Fruit fly (Drosophila melanogaster) whole organism, embryonic: ENCODE results near the gene CG32188.

Source experiments
- Aef1 ChIP-seq: fragments of 200-800 bp; sonication (Bioruptor generic); IDR thresholded peaks from 3 replicates; pipeline ENCODE4 v1.3.6; 2022; ENCODE audit warnings: missing biosample characterization, missing genetic modification characterization
- Antp ChIP-seq: fragments of 200-800 bp; sonication (Bioruptor generic); optimal IDR thresholded peaks from 3 replicates; lab custom pipeline; 2016; ENCODE audit warnings: missing biosample characterization, missing genetic modification characterization
- BEAF-32 ChIP-seq: fragments of 200-800 bp; sonication (Bioruptor generic); optimal IDR thresholded peaks from 3 replicates; lab custom pipeline; 2017; ENCODE audit warnings: missing biosample characterization, missing genetic modification characterization, mild to moderate bottlenecking, moderate library complexity, missing genetic modification reagents
- CG10267 ChIP-seq: fragments of 200-800 bp; sonication (Bioruptor generic); optimal IDR thresholded peaks from 2 replicates; lab custom pipeline; 2018; ENCODE audit warnings: missing biosample characterization, mild to moderate bottlenecking, missing genetic modification characterization, moderate library complexity
- CG11696 ChIP-seq: fragments of 200-800 bp; sonication (Bioruptor generic); IDR thresholded peaks from 2 replicates; pipeline ENCODE4 v1.3.6; 2022; ENCODE audit warnings: missing biosample characterization, missing genetic modification characterization
- CG14050 ChIP-seq: fragments of 200-800 bp; sonication (Bioruptor generic); IDR thresholded peaks from 3 replicates; pipeline ENCODE4 v1.3.6; 2022; ENCODE audit warnings: missing biosample characterization, missing genetic modification characterization
- CG17568 ChIP-seq: fragments of 200-800 bp; sonication (Bioruptor generic); optimal IDR thresholded peaks from 2 replicates; lab custom pipeline; 2018; ENCODE audit warnings: missing biosample characterization, mild to moderate bottlenecking, missing genetic modification characterization, moderate library complexity
- CG1832 ChIP-seq: fragments of 200-800 bp; sonication (Bioruptor generic); optimal IDR thresholded peaks from 2 replicates; lab custom pipeline; 2017; ENCODE audit warnings: missing biosample characterization, mild to moderate bottlenecking, missing genetic modification characterization, inconsistent platforms
- CG31224 ChIP-seq: fragments of 200-800 bp; sonication (Bioruptor generic); IDR thresholded peaks from 2 replicates; pipeline ENCODE4 v1.3.6; 2022; ENCODE audit warnings: missing biosample characterization, missing genetic modification characterization
- CG31441 ChIP-seq: fragments of 200-800 bp; sonication (Bioruptor generic); IDR thresholded peaks from 2 replicates; pipeline ENCODE4 v1.3.6; 2022; ENCODE audit warnings: missing biosample characterization, missing genetic modification characterization
- CG32532 ChIP-seq: fragments of 200-800 bp; sonication (Bioruptor generic); IDR thresholded peaks from 2 replicates; pipeline ENCODE4 v1.3.6; 2022; ENCODE audit warnings: missing biosample characterization, missing genetic modification characterization
- CG3995 ChIP-seq: fragments of 200-800 bp; sonication (Bioruptor generic); optimal IDR thresholded peaks from 3 replicates; lab custom pipeline; 2016; ENCODE audit warnings: missing biosample characterization, missing genetic modification characterization
- CG42726 ChIP-seq: fragments of 200-800 bp; sonication (Bioruptor generic); IDR thresholded peaks from 2 replicates; pipeline ENCODE4 v1.3.6; 2022; ENCODE audit warnings: missing biosample characterization, missing genetic modification characterization; ENCODE audit not compliant: partially characterized antibody
- CG4328 ChIP-seq: fragments of 200-800 bp; sonication (Bioruptor generic); optimal IDR thresholded peaks from 3 replicates; lab custom pipeline; 2017; ENCODE audit warnings: missing biosample characterization, missing genetic modification reagents, missing genetic modification characterization
- CG4730 ChIP-seq: fragments of 200-800 bp; sonication (Bioruptor generic); IDR thresholded peaks from 2 replicates; pipeline ENCODE4 v1.3.6; 2022; ENCODE audit warnings: missing biosample characterization, missing genetic modification characterization
- CoRest ChIP-seq: fragments of 200-800 bp; sonication (Bioruptor generic); optimal IDR thresholded peaks from 3 replicates; lab custom pipeline; 2018; ENCODE audit warnings: missing biosample characterization, mild to moderate bottlenecking, missing genetic modification characterization, moderate library complexity
- D19A ChIP-seq: fragments of 200-800 bp; optimal IDR thresholded peaks from 3 replicates; lab custom pipeline; 2019; ENCODE audit warnings: missing biosample characterization, mild to moderate bottlenecking, missing genetic modification characterization, moderate library complexity
- Dek ChIP-seq: fragments of 200-800 bp; sonication (Bioruptor generic); optimal IDR thresholded peaks from 3 replicates; lab custom pipeline; 2019; ENCODE audit warnings: missing biosample characterization, mild to moderate bottlenecking, missing genetic modification characterization, moderate library complexity
- ERR ChIP-seq: fragments of 200-800 bp; sonication (Bioruptor generic); optimal IDR thresholded peaks from 2 replicates; lab custom pipeline; 2016; ENCODE audit warnings: missing biosample characterization, missing genetic modification characterization
- Gug ChIP-seq: fragments of 200-800 bp; sonication (Bioruptor generic); IDR thresholded peaks from 4 replicates; pipeline ENCODE4 v1.3.6; 2022; ENCODE audit warnings: missing biosample characterization, missing genetic modification characterization
- Optix ChIP-seq: fragments of 200-800 bp; sonication (Bioruptor generic); IDR thresholded peaks from 3 replicates; pipeline ENCODE4 v1.3.6; 2022; ENCODE audit warnings: missing biosample characterization, missing genetic modification characterization
- Pdp1 ChIP-seq, 2 experiments: fragments of 200-800 bp; sonication (Bioruptor generic); optimal IDR thresholded peaks; 3 replicates each; lab custom pipeline; 2016; ENCODE audit warnings: missing biosample characterization in 2 of 2, missing genetic modification characterization in 2 of 2, mild to moderate bottlenecking in 1 of 2, moderate library complexity in 1 of 2
- Vsx1 ChIP-seq: fragments of 200-800 bp; sonication (Bioruptor generic); optimal IDR thresholded peaks from 2 replicates; lab custom pipeline; 2017; ENCODE audit warnings: missing biosample characterization, mild to moderate bottlenecking, missing genetic modification characterization, missing genetic modification reagents
- Xbp1 ChIP-seq: fragments of 200-800 bp; sonication (Bioruptor generic); optimal IDR thresholded peaks from 3 replicates; lab custom pipeline; 2016; ENCODE audit warnings: missing biosample characterization, mild to moderate bottlenecking, missing genetic modification characterization
- ase ChIP-seq: fragments of 200-800 bp; sonication (Bioruptor generic); IDR thresholded peaks from 3 replicates; pipeline ENCODE4 v1.3.6; 2022; ENCODE audit warnings: missing biosample characterization, missing genetic modification characterization
- bab2 ChIP-seq: fragments of 200-800 bp; sonication (Bioruptor generic); optimal IDR thresholded peaks from 2 replicates; lab custom pipeline; 2016; ENCODE audit warnings: missing biosample characterization, missing genetic modification characterization
- bowl ChIP-seq: fragments of 200-800 bp; sonication (Bioruptor generic); IDR thresholded peaks from 2 replicates; pipeline ENCODE4 v1.3.6; 2022; ENCODE audit warnings: missing biosample characterization, missing genetic modification characterization
- cas ChIP-seq: fragments of 200-800 bp; sonication (Bioruptor generic); IDR thresholded peaks from 2 replicates; pipeline ENCODE4 v1.3.6; 2022; ENCODE audit warnings: missing biosample characterization, missing genetic modification characterization
- caup ChIP-seq: fragments of 200-800 bp; sonication (Bioruptor generic); optimal IDR thresholded peaks from 3 replicates; lab custom pipeline; 2017; ENCODE audit warnings: missing biosample characterization, mild to moderate bottlenecking, missing genetic modification characterization, moderate library complexity; ENCODE audit not compliant: severe bottlenecking
- chn ChIP-seq: fragments of 200-800 bp; sonication (Bioruptor generic); optimal IDR thresholded peaks from 2 replicates; lab custom pipeline; 2016; ENCODE audit warnings: missing biosample characterization, missing genetic modification characterization
- croc ChIP-seq: fragments of 200-800 bp; sonication (Bioruptor generic); conservative IDR thresholded peaks from 3 replicates; pipeline ENCODE4 v1.3.6; 2022; ENCODE audit warnings: missing biosample characterization, missing genetic modification characterization
- dm ChIP-seq: fragments of 200-800 bp; sonication (Bioruptor generic); optimal IDR thresholded peaks from 3 replicates; lab custom pipeline; 2016; ENCODE audit warnings: missing biosample characterization, missing genetic modification characterization
- dpn ChIP-seq, 2 experiments: fragments of 200-800 bp; sonication (Bioruptor generic); optimal IDR thresholded peaks; 3 replicates each; lab custom pipeline; 2016; ENCODE audit warnings: missing biosample characterization in 2 of 2, missing genetic modification characterization in 2 of 2
- jing ChIP-seq: fragments of 200-800 bp; sonication (Bioruptor generic); optimal IDR thresholded peaks from 2 replicates; lab custom pipeline; 2018; ENCODE audit warnings: missing biosample characterization, mild to moderate bottlenecking, missing genetic modification characterization
- klu ChIP-seq: fragments of 200-800 bp; sonication (Bioruptor generic); IDR thresholded peaks from 2 replicates; pipeline ENCODE4 v1.3.6; 2022; ENCODE audit warnings: missing biosample characterization, missing genetic modification characterization
- luna ChIP-seq: fragments of 200-800 bp; sonication (Bioruptor generic); optimal IDR thresholded peaks from 2 replicates; lab custom pipeline; 2016; ENCODE audit warnings: missing biosample characterization, missing genetic modification characterization
- mld ChIP-seq: fragments of 200-800 bp; sonication (Bioruptor generic); IDR thresholded peaks from 3 replicates; pipeline ENCODE4 v1.3.6; 2022; ENCODE audit warnings: missing biosample characterization, missing genetic modification characterization; ENCODE audit not compliant: partially characterized antibody
- otp ChIP-seq: fragments of 200-800 bp; sonication (Bioruptor generic); IDR thresholded peaks from 3 replicates; pipeline ENCODE4, ENCODE4 v1.3.6; 2022; ENCODE audit warnings: missing biosample characterization, missing genetic modification characterization
- p53 ChIP-seq: fragments of 200-800 bp; sonication (Bioruptor generic); optimal IDR thresholded peaks from 2 replicates; lab custom pipeline; 2016; ENCODE audit warnings: missing biosample characterization, missing genetic modification characterization
- pho ChIP-seq: fragments of 200-800 bp; sonication (Bioruptor generic); optimal IDR thresholded peaks from 2 replicates; lab custom pipeline; 2016; ENCODE audit warnings: missing biosample characterization, missing genetic modification characterization
- run ChIP-seq: fragments of 200-800 bp; sonication (Bioruptor generic); optimal IDR thresholded peaks from 3 replicates; lab custom pipeline; 2018; ENCODE audit warnings: missing biosample characterization, mild to moderate bottlenecking, missing genetic modification characterization
- sens ChIP-seq: fragments of 200-800 bp; sonication (Bioruptor generic); peaks from one replicate; lab custom pipeline; 2016; ENCODE audit warnings: missing biosample characterization, missing genetic modification characterization
- slbo ChIP-seq: fragments of 200-800 bp; sonication (Bioruptor generic); IDR thresholded peaks from 2 replicates; pipeline ENCODE4 v1.3.6; 2022; ENCODE audit warnings: missing biosample characterization, missing genetic modification characterization
- slou ChIP-seq: fragments of 200-800 bp; sonication (Bioruptor generic); optimal IDR thresholded peaks from 3 replicates; lab custom pipeline; 2016; ENCODE audit warnings: missing biosample characterization, missing genetic modification characterization
- twi ChIP-seq: fragments of 200-800 bp; optimal IDR thresholded peaks from 2 replicates; lab custom pipeline; 2019; ENCODE audit warnings: missing biosample characterization, mild to moderate bottlenecking, missing genetic modification characterization, moderate library complexity
- vfl ChIP-seq: fragments of 200-800 bp; sonication (Bioruptor generic); optimal IDR thresholded peaks from 2 replicates; lab custom pipeline; 2016; ENCODE audit warnings: missing biosample characterization, missing genetic modification characterization
- zen2 ChIP-seq: fragments of 200-800 bp; sonication (Bioruptor generic); IDR thresholded peaks from 3 replicates; pipeline ENCODE4 v1.3.6; 2022; ENCODE audit warnings: missing biosample characterization, missing genetic modification characterization; ENCODE audit not compliant: partially characterized antibody
- zfh1 ChIP-seq: fragments of 200-800 bp; sonication (Bioruptor generic); IDR thresholded peaks from 3 replicates; pipeline ENCODE4 v1.3.6; 2022; ENCODE audit warnings: missing biosample characterization, missing genetic modification characterization

The CG32188 gene

dm6 chr3L:17856655-17857479 lies 23.4 kb upstream of the CG32188 start, which contains the start of gene CG5535 (continued):
- TF ChIP-seq Pdp1 (GFP tag; optimal IDR thresholded peaks at IDR 0.05; lab: Kevin White, UChicago) = peak; percentile 45 to 80
- TF ChIP-seq Optix (GFP tag; lab: Robert Waterston, UW) = peak; percentile 28; the same call in 2 of the 3 replicates
- peak; percentile 44 for TF ChIP-seq Aef1 (GFP tag; lab: Robert Waterston, UW)
- peak; percentile 56 for TF ChIP-seq caup (GFP tag; lab: Kevin White, UChicago)
- peak; percentile 71 for TF ChIP-seq twi (tag; lab: Kevin White, UChicago)
- peak; percentile 67; the same call in 1 of the 3 replicates for TF ChIP-seq croc (GFP tag; lab: Robert Waterston, UW)
- peak; percentile 66 for TF ChIP-seq slou (GFP tag; lab: Kevin White, UChicago)
- TF ChIP-seq CG4328 (GFP tag; lab: Kevin White, UChicago) = peak; percentile 73
- TF ChIP-seq D19A (tag; lab: Kevin White, UChicago) = peak; percentile 75
- no peak for TF ChIP-seq jing
- no peak for TF ChIP-seq mld
- TF ChIP-seq Antp (GFP tag; lab: Kevin White, UChicago) = peak; percentile 73
- TF ChIP-seq CG32532 (GFP tag; lab: Robert Waterston, UW) = peak; percentile 71
- peak; percentile 52 for TF ChIP-seq klu (GFP tag; lab: Robert Waterston, UW)
- no peak for TF ChIP-seq p53 (GFP tag; lab: Kevin White, UChicago)
- peak; percentile 34 for TF ChIP-seq Vsx1
- peak; percentile 76; the same call in 2 of the 3 replicates for TF ChIP-seq zfh1 (GFP tag; lab: Robert Waterston, UW)
- peak; percentile 77 for TF ChIP-seq CG10267 (tag; lab: Kevin White, UChicago)
- 0 out of 2 replicates have a peak, but pooled peaks have one; percentile 14 for TF ChIP-seq CG11696 (GFP tag; lab: Robert Waterston, UW)
- peak; percentile 48 for TF ChIP-seq chn (GFP tag; lab: Kevin White, UChicago)
- TF ChIP-seq dm = peak; percentile 38
- peak; percentile 44 for TF ChIP-seq CG4730 (GFP tag; lab: Robert Waterston, UW)
- peak; percentile 26; the same call in 1 of the 2 replicates for TF ChIP-seq cas (GFP tag; lab: Robert Waterston, UW)
- peak; percentile 53; the same call in 2 of the 3 replicates for TF ChIP-seq ase
- peak; percentile 93 for TF ChIP-seq CoRest (tag; lab: Kevin White, UChicago)
- no peak for TF ChIP-seq CG3995 (GFP tag; lab: Kevin White, UChicago)
- peak; percentile 29; the same call in 2 of the 3 replicates for TF ChIP-seq CG14050 (GFP tag; lab: Robert Waterston, UW)
- peak; percentile 7 for TF ChIP-seq pho (GFP tag; lab: Kevin White, UChicago)
- no peak for TF ChIP-seq luna (GFP tag; lab: Kevin White, UChicago)
- peak; percentile 20 to 75 for TF ChIP-seq dpn (GFP tag; optimal IDR thresholded peaks at IDR 0.05; lab: Kevin White, UChicago)
- no peak for TF ChIP-seq vfl (GFP tag; lab: Kevin White, UChicago)
- TF ChIP-seq ERR = peak; percentile 47
- peak; percentile 84 for TF ChIP-seq slbo (GFP tag; lab: Robert Waterston, UW)
- TF ChIP-seq CG42726 = no peak
- peak; percentile 41 for TF ChIP-seq bab2
- TF ChIP-seq sens = peak; percentile 84
- TF ChIP-seq otp (GFP tag; lab: Robert Waterston, UW) = peak; percentile 72
- peak; percentile 48; the same call in 1 of the 2 replicates for TF ChIP-seq CG31224 (GFP tag; lab: Robert Waterston, UW)
- no peak for TF ChIP-seq CG17568 (GFP tag; lab: Kevin White, UChicago)
- no peak for TF ChIP-seq zen2
- no peak for TF ChIP-seq bowl (GFP tag; lab: Robert Waterston, UW)
- TF ChIP-seq CG1832 = no peak
- TF ChIP-seq CG31441 (GFP tag; lab: Robert Waterston, UW) = peak; percentile 89
- peak; percentile 82 for TF ChIP-seq Gug (GFP tag; lab: Robert Waterston, UW)
- TF ChIP-seq BEAF-32 = no peak
- peak; percentile 58 for TF ChIP-seq run
- peak; percentile 71 for TF ChIP-seq Dek (tag; lab: Kevin White, UChicago)
- TF ChIP-seq Xbp1 (GFP tag; lab: Kevin White, UChicago) = peak; percentile 74
